Fruit fly (Drosophila melanogaster): ENCODE data around the gene boil.

DNA sequence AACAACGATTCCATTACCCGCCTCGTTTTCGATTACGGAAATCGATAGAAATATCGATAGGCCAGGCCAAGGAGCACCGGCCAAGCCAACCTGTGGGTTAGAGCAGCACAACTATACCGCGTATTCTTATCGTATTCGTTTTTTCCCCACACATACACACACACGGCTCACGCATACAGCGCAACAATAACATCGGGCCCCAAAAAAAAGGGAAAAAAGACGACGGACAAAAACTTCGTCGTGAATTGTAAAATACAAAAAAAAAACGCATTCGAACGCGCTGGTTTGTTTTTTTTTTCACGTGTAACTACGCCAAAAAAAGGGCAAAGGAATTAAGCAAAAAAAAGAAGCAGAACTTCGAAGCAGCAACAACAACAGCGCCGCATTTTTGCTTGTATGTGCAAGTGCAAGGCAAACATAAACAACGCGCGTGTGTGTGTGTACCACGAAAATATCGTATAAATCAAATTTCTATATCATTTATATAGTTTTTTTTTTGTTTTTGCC, 33.5 kb downstream of the boil start, which contains the start of gene CG32772:
- TF ChIP-seq CTCF (optimal IDR thresholded peaks at IDR 0.05) (no peak), CG8478 (optimal IDR thresholded peaks at IDR 0.05) (no peak)

Measured in S2 (cell line).